Fruit fly (Drosophila melanogaster) whole organism, adult: ENCODE measurements around the gene Ufl1.

Experiments
- CG11617 ChIP-seq: fragments of 200-800 bp; sonication (Bioruptor generic); optimal IDR thresholded peaks from 2 replicates; lab custom pipeline; 2017; ENCODE audit warnings: mild to moderate bottlenecking, missing biosample characterization, missing genetic modification reagents, missing genetic modification characterization
- Clk ChIP-seq: fragments of 200-800 bp; sonication (Bioruptor generic); optimal IDR thresholded peaks from 2 replicates; lab custom pipeline; 2017; ENCODE audit warnings: missing biosample characterization, missing genetic modification characterization
- pad ChIP-seq: fragments of 200-800 bp; sonication (Bioruptor generic); optimal IDR thresholded peaks from 3 replicates; lab custom pipeline; 2017; ENCODE audit warnings: missing biosample characterization, missing genetic modification characterization, mild to moderate bottlenecking, moderate library complexity, missing genetic modification reagents

dm6 chr3R:7076293-7076981 is 2.2 kb upstream of the Ufl1 start:
- TF ChIP-seq CG11617 (GFP tag; lab: Kevin White, UChicago): peak; percentile 46
- peak; percentile 54 for TF ChIP-seq pad (GFP tag; lab: Kevin White, UChicago)
- TF ChIP-seq Clk (GFP tag; lab: Kevin White, UChicago): no peak
